Worm (Caenorhabditis elegans) whole organism, L1 larva: ENCODE data around the gene F35F10.14.

ENCODE experiments used
- C04F5.9 ChIP-seq: sonication (generic microtip); optimal IDR thresholded peaks from 2 replicates; lab custom pipeline; 2016; ENCODE audit warnings: missing genetic modification characterization, missing compliant biosample characterization
- C34B4.2 ChIP-seq: sonication (generic microtip); optimal IDR thresholded peaks from 2 replicates; lab custom pipeline; 2017; ENCODE audit warnings: mild to moderate bottlenecking, missing genetic modification characterization, missing compliant biosample characterization
- F16B12.6 ChIP-seq: fragments of 150-350 bp; optimal IDR thresholded peaks from 2 replicates; lab custom pipeline; 2014; ENCODE audit warnings: missing biosample characterization, missing genetic modification characterization
- blmp-1 ChIP-seq: fragments of 150-350 bp; optimal IDR thresholded peaks from 2 replicates; lab custom pipeline; 2014; ENCODE audit warnings: missing biosample characterization, missing genetic modification characterization
- ceh-88 ChIP-seq: fragments of 200-800 bp; sonication (Bioruptor generic); IDR thresholded peaks from 2 replicates; pipeline ENCODE4 v1.3.6; 2022; ENCODE audit warnings: missing genetic modification characterization, missing compliant biosample characterization
- ceh-90 ChIP-seq: sonication (generic microtip); optimal IDR thresholded peaks from 2 replicates; lab custom pipeline; 2016; ENCODE audit warnings: missing genetic modification characterization, missing compliant biosample characterization
- dpl-1 ChIP-seq, 3 experiments: fragments of 150-350 bp in 2 of 3; sonication (generic microtip) in 1 of 3; optimal IDR thresholded peaks; 2 replicates each; lab custom pipeline; 2014 to 2017; ENCODE audit warnings: missing biosample characterization in 3 of 3, missing genetic modification characterization in 3 of 3, missing genetic modification reagents in 3 of 3
- dsc-1 ChIP-seq: sonication (generic microtip); optimal IDR thresholded peaks from 2 replicates; lab custom pipeline; 2016; ENCODE audit warnings: mild to moderate bottlenecking, missing genetic modification characterization, missing compliant biosample characterization
- efl-1 ChIP-seq, 4 experiments: fragments of 150-350 bp; optimal IDR thresholded peaks in 3 of 4; peaks in 1 of 4; 1 replicate in 1 of 4; 2 replicates in 3 of 4; lab custom pipeline; 2014; ENCODE audit warnings: missing biosample characterization in 2 of 4, missing genetic modification characterization in 2 of 4, missing genetic modification reagents in 2 of 4
- efl-3 ChIP-seq: fragments of 200-800 bp; sonication (Bioruptor generic); optimal IDR thresholded peaks from 2 replicates; lab custom pipeline; 2018; ENCODE audit warnings: mild to moderate bottlenecking, missing genetic modification characterization, missing compliant biosample characterization
- egl-13 ChIP-seq: sonication (generic microtip); optimal IDR thresholded peaks from 2 replicates; lab custom pipeline; 2016; ENCODE audit warnings: missing genotype, missing genetic modification reagents, missing genetic modification characterization, missing compliant biosample characterization
- elt-2 ChIP-seq: sonication (generic microtip); optimal IDR thresholded peaks from 2 replicates; lab custom pipeline; 2016; ENCODE audit warnings: missing genetic modification characterization, mild to moderate bottlenecking, inconsistent platforms, missing compliant biosample characterization, missing genetic modification reagents
- fos-1 ChIP-seq: fragments of 150-350 bp; optimal IDR thresholded peaks from 2 replicates; lab custom pipeline; 2014; ENCODE audit warnings: missing biosample characterization, missing genetic modification characterization
- hlh-4 ChIP-seq: sonication (generic microtip); optimal IDR thresholded peaks from 2 replicates; lab custom pipeline; 2016; ENCODE audit warnings: mild to moderate bottlenecking, missing genetic modification characterization, missing compliant biosample characterization
- hpl-2 ChIP-seq: fragments of 150-350 bp; optimal IDR thresholded peaks from 2 replicates; lab custom pipeline; 2014; ENCODE audit warnings: missing biosample characterization, missing genetic modification reagents, missing genetic modification characterization
- lin-14 ChIP-seq: fragments of 200-800 bp; sonication (Bioruptor generic); optimal IDR thresholded peaks from 2 replicates; lab custom pipeline; 2018; ENCODE audit warnings: mild to moderate bottlenecking, missing genetic modification characterization, moderate library complexity, missing compliant biosample characterization
- lin-35 ChIP-seq, 2 experiments: fragments of 150-350 bp; optimal IDR thresholded peaks; 2 replicates each; lab custom pipeline; 2014; ENCODE audit warnings: missing biosample characterization in 2 of 2, missing genetic modification characterization in 2 of 2, missing genetic modification reagents in 2 of 2
- lsy-2 ChIP-seq, 2 experiments: fragments of 150-350 bp; optimal IDR thresholded peaks; 2 replicates each; lab custom pipeline; 2014; ENCODE audit warnings: missing biosample characterization in 2 of 2, missing genetic modification characterization in 2 of 2
- mep-1 ChIP-seq: fragments of 150-350 bp; optimal IDR thresholded peaks from 2 replicates; lab custom pipeline; 2014; ENCODE audit warnings: missing biosample characterization, missing genetic modification characterization
- nhr-12 ChIP-seq: sonication (generic microtip); optimal IDR thresholded peaks from 2 replicates; lab custom pipeline; 2017; ENCODE audit warnings: missing biosample characterization, missing genetic modification characterization
- nhr-19 ChIP-seq: fragments of 200-800 bp; sonication (Bioruptor generic); conservative IDR thresholded peaks from 2 replicates; pipeline ENCODE4 v1.3.6; 2022; ENCODE audit warnings: missing genetic modification characterization, missing compliant biosample characterization
- nhr-20 ChIP-seq: sonication (generic microtip); optimal IDR thresholded peaks from 2 replicates; lab custom pipeline; 2016; ENCODE audit warnings: mild to moderate bottlenecking, missing genetic modification characterization, missing compliant biosample characterization
- nhr-28 ChIP-seq: fragments of 150-350 bp; optimal IDR thresholded peaks from 2 replicates; lab custom pipeline; 2014; ENCODE audit warnings: missing biosample characterization, missing genetic modification characterization
- nhr-47 ChIP-seq: sonication (generic microtip); optimal IDR thresholded peaks from 2 replicates; lab custom pipeline; 2016; ENCODE audit warnings: mild to moderate bottlenecking, missing genetic modification characterization, moderate library complexity, missing compliant biosample characterization
- nhr-71 ChIP-seq: sonication (generic microtip); optimal IDR thresholded peaks from 2 replicates; lab custom pipeline; 2016; ENCODE audit warnings: mild to moderate bottlenecking, missing genetic modification characterization, moderate library complexity, missing compliant biosample characterization
- nhr-76 ChIP-seq: sonication (generic microtip); optimal IDR thresholded peaks from 2 replicates; lab custom pipeline; 2017; ENCODE audit warnings: missing biosample characterization, missing genetic modification characterization
- nhr-85 ChIP-seq: sonication (generic microtip); peaks from one replicate; lab custom pipeline; 2016; ENCODE audit warnings: missing genetic modification characterization, inconsistent platforms, missing compliant biosample characterization
- pag-3 ChIP-seq: sonication (generic microtip); optimal IDR thresholded peaks from 2 replicates; lab custom pipeline; 2017; ENCODE audit warnings: missing genetic modification characterization, mild to moderate bottlenecking, missing compliant biosample characterization, antibody characterized with exemption, borderline replicate concordance; ENCODE audit not compliant: insufficient read depth
- rnt-1 ChIP-seq: sonication (generic microtip); optimal IDR thresholded peaks from 2 replicates; lab custom pipeline; 2016; ENCODE audit warnings: mild to moderate bottlenecking, missing genetic modification characterization, moderate library complexity, missing compliant biosample characterization
- snpc-4 ChIP-seq: fragments of 150-350 bp; optimal IDR thresholded peaks from 2 replicates; lab custom pipeline; 2014; ENCODE audit warnings: missing biosample characterization, missing genetic modification characterization
- snu-23 ChIP-seq: sonication (generic microtip); optimal IDR thresholded peaks from 2 replicates; lab custom pipeline; 2016; ENCODE audit warnings: missing genetic modification characterization, missing compliant biosample characterization
- sptf-1 ChIP-seq: fragments of 150-350 bp; optimal IDR thresholded peaks from 2 replicates; lab custom pipeline; 2014; ENCODE audit warnings: missing biosample characterization, missing genetic modification characterization
- swsn-7 ChIP-seq: sonication (generic microtip); optimal IDR thresholded peaks from 2 replicates; lab custom pipeline; 2016; ENCODE audit warnings: missing genetic modification characterization, missing compliant biosample characterization
- tbx-2 ChIP-seq: sonication (generic microtip); optimal IDR thresholded peaks from 2 replicates; lab custom pipeline; 2016; ENCODE audit warnings: missing genetic modification characterization, missing compliant biosample characterization
- unc-62 ChIP-seq: fragments of 150-350 bp; optimal IDR thresholded peaks from 2 replicates; lab custom pipeline; 2014; ENCODE audit warnings: missing biosample characterization, missing genetic modification reagents, missing genetic modification characterization
- unc-98 ChIP-seq: fragments of 200-800 bp; sonication (Bioruptor generic); IDR thresholded peaks from 2 replicates; pipeline ENCODE4 v1.3.6; 2022; ENCODE audit warnings: missing genetic modification characterization, missing compliant biosample characterization
- ztf-11 ChIP-seq, 2 experiments: sonication (generic microtip); optimal IDR thresholded peaks; 2 replicates each; lab custom pipeline; 2016 to 2017; ENCODE audit warnings: missing genetic modification characterization in 2 of 2, missing biosample characterization in 1 of 2, missing compliant biosample characterization in 1 of 2
- ztf-4 ChIP-seq: fragments of 150-350 bp; optimal IDR thresholded peaks from 2 replicates; lab custom pipeline; 2014; ENCODE audit warnings: missing biosample characterization, missing genetic modification characterization

Gene F35F10.14

ce11 chrV:3280009-3280408 lies 39.9 kb downstream of the F35F10.14 start, which contains the start of gene T28A11.2 (continued):
- TF ChIP-seq nhr-28 (tag; lab: Kevin White, UChicago) (no peak), unc-98 (GFP tag; lab: Robert Waterston, UW) (no peak), mep-1 (no peak), lin-14 (GFP tag; lab: Kevin White, UChicago) (peak; percentile 42), nhr-85 (tag; lab: Kevin White, UChicago) (no peak)

ce11 chrV:3279138-3279537 lies 40.8 kb downstream of the F35F10.14 start:
- no peak for TF ChIP-seq fos-1 (tag; lab: Kevin White, UChicago)
- peak; percentile 35 for TF ChIP-seq nhr-71 (tag; lab: Kevin White, UChicago)
- no peak for TF ChIP-seq nhr-76 (tag; lab: Kevin White, UChicago)
- no peak for TF ChIP-seq unc-98 (GFP tag; lab: Robert Waterston, UW)
- peak; percentile 53 for TF ChIP-seq lin-14 (GFP tag; lab: Kevin White, UChicago)
- TF ChIP-seq rnt-1 (tag; lab: Kevin White, UChicago): peak; percentile 65
- TF ChIP-seq, all 84 proteins: peak for 3

ce11 chrV:3278101-3278639 lies 41.7 kb downstream of the F35F10.14 start, which contains the start of gene fbxa-64:
Gene fbxa-64 (minus strand): TSS chrV:3278151.
- TF ChIP-seq snu-23: peak; percentile 44
- no peak for TF ChIP-seq C04F5.9 (tag; lab: Kevin White, UChicago)
- TF ChIP-seq nhr-47: peak; percentile 21
- TF ChIP-seq snpc-4 (tag; lab: Kevin White, UChicago): no peak
- no peak for TF ChIP-seq hlh-4 (tag; lab: Kevin White, UChicago)
- no peak for TF ChIP-seq unc-62
- TF ChIP-seq ceh-88: no peak
- peak; percentile 10 for TF ChIP-seq nhr-20
- TF ChIP-seq hpl-2: no peak
- TF ChIP-seq ztf-4 (tag; lab: Kevin White, UChicago): no peak
- peak; percentile 27 to 46 for TF ChIP-seq lin-35 (GFP tag; optimal IDR thresholded peaks at IDR 0.05; lab: Kevin White, UChicago)
- peak; percentile 24 to 38 for TF ChIP-seq efl-1 (optimal IDR thresholded peaks at IDR 0.05; lab: Kevin White, UChicago)
- peak; percentile 39 to 94 for TF ChIP-seq efl-1 (GFP tag; optimal IDR thresholded peaks at IDR 0.05 in 1 of 2; lab: Kevin White, UChicago)
- peak; percentile 83 for TF ChIP-seq F16B12.6 (tag; lab: Kevin White, UChicago)
- peak in 2 of 3 experiments; percentile 26 to 53 for TF ChIP-seq dpl-1 (GFP tag; optimal IDR thresholded peaks at IDR 0.05; lab: Kevin White, UChicago)
- TF ChIP-seq blmp-1 (tag; lab: Kevin White, UChicago): peak; percentile 14
- no peak for TF ChIP-seq dsc-1
- TF ChIP-seq egl-13 (tag; lab: Kevin White, UChicago): no peak
- no peak for TF ChIP-seq ceh-90 (tag; lab: Kevin White, UChicago)
- TF ChIP-seq efl-3 (GFP tag; lab: Kevin White, UChicago): no peak
- TF ChIP-seq swsn-7 (tag; lab: Kevin White, UChicago): peak; percentile 7
- TF ChIP-seq tbx-2: no peak
- peak; percentile 50 for TF ChIP-seq mep-1
- no peak for TF ChIP-seq ztf-11 (tag; optimal IDR thresholded peaks at IDR 0.05; lab: Kevin White, UChicago)
- no peak for TF ChIP-seq nhr-85 (tag; lab: Kevin White, UChicago)
- no peak for TF ChIP-seq nhr-76 (tag; lab: Kevin White, UChicago)
- TF ChIP-seq sptf-1 (tag; lab: Kevin White, UChicago): no peak
- TF ChIP-seq lsy-2 (tag; optimal IDR thresholded peaks at IDR 0.05; lab: Kevin White, UChicago): peak in 1 of 2 experiments; percentile 2
- no peak for TF ChIP-seq pag-3 (tag; lab: Kevin White, UChicago)
- peak; percentile 21 for TF ChIP-seq nhr-71 (tag; lab: Kevin White, UChicago)

- TF ChIP-seq elt-2: no peak
- TF ChIP-seq nhr-71 (tag; lab: Kevin White, UChicago): peak; percentile 71
- TF ChIP-seq lin-14 (GFP tag; lab: Kevin White, UChicago): peak; percentile 75
- peak; percentile 29 for TF ChIP-seq nhr-20
- TF ChIP-seq nhr-12 (tag; lab: Kevin White, UChicago): no peak
- peak; percentile 33; the same call in 1 of the 2 replicates for TF ChIP-seq nhr-19 (GFP tag; lab: Robert Waterston, UW)
- TF ChIP-seq rnt-1 (tag; lab: Kevin White, UChicago): peak; percentile 49
- TF ChIP-seq C34B4.2 (tag; lab: Kevin White, UChicago): no peak
Measured at ce11 chrV:3276184-3276583, 43.7 kb downstream of the F35F10.14 start.
